Fruit fly (Drosophila melanogaster) whole organism: ENCODE measurements around the gene Bub1.

ENCODE experiments used
- CG8478 ChIP-seq: fragments of >200 bp; optimal IDR thresholded peaks from 2 replicates; lab custom pipeline; 2018; ENCODE audit warnings: inconsistent platforms
- Dll ChIP-seq: fragments of >200 bp; optimal IDR thresholded peaks from 2 replicates; lab custom pipeline; 2017
- EcR ChIP-seq, 2 experiments: fragments of >200 bp; optimal IDR thresholded peaks; 2 replicates each; lab custom pipeline; 2017; ENCODE audit warnings: missing biosample characterization in 2 of 2, missing genetic modification characterization in 2 of 2, missing genetic modification reagents in 2 of 2
- pan ChIP-seq: fragments of >200 bp; optimal IDR thresholded peaks from 2 replicates; lab custom pipeline; 2017
- psq ChIP-seq: fragments of >200 bp; optimal IDR thresholded peaks from 2 replicates; lab custom pipeline; 2017
- usp ChIP-seq: fragments of >200 bp; optimal IDR thresholded peaks from 2 replicates; lab custom pipeline; 2017; ENCODE audit warnings: missing biosample characterization, missing genetic modification characterization, mixed read lengths

DNA sequence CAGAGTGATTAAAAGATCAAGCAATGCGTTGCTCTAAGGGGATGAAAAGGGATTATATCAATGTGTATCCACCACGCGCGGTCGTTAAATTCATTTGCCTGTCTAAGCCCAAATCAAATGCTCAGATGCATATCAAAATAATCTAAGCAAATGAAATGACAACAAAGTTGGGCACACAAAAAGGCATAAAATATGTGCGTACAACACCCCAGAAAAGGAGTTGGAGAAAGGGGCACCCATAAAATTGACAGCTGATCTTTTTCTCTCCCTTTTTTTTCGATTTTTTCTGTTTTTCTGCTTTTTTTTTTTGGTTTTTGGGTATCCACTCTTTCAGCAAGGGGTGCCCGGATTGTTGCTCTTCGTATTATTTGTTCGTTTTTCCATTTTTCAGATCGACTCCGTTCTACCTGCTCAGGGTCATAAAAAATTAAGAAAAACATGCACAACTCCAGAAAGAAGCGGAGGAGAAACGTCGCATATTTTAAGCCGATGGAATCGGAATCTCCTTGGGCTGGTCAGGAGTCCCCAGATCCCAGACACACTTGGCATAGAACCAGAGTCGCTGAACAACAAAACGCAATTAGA is 43.9 kb upstream of the Bub1 start:
- TF ChIP-seq usp (GFP tag; lab: Kevin White, UChicago) = no peak
- TF ChIP-seq CG8478 (lab: Kevin White, UChicago) = no peak
- no peak for TF ChIP-seq pan
- no peak for TF ChIP-seq Dll (lab: Kevin White, UChicago)
- TF ChIP-seq EcR (GFP tag; optimal IDR thresholded peaks at IDR 0.05; lab: Kevin White, UChicago) = no peak
- TF ChIP-seq psq (lab: Kevin White, UChicago) = no peak
